Worm (Caenorhabditis elegans) whole organism, late embryonic: ENCODE results near the gene fis-1.

ENCODE experiments used
- C38D4.7 ChIP-seq: fragments of 200-800 bp; sonication (Bioruptor generic); optimal IDR thresholded peaks from 2 replicates; lab custom pipeline; 2018; ENCODE audit warnings: mild to moderate bottlenecking, missing genetic modification characterization, moderate library complexity, missing compliant biosample characterization
- F13H6.1 ChIP-seq: sonication (generic microtip); optimal IDR thresholded peaks from 2 replicates; lab custom pipeline; 2016; ENCODE audit warnings: missing genetic modification characterization, missing compliant biosample characterization
- K02D7.2 ChIP-seq: sonication (generic microtip); optimal IDR thresholded peaks from 2 replicates; lab custom pipeline; 2017; ENCODE audit warnings: mild to moderate bottlenecking, missing genetic modification characterization, missing compliant biosample characterization
- K09A11.1 ChIP-seq: sonication (generic microtip); optimal IDR thresholded peaks from 2 replicates; lab custom pipeline; 2017; ENCODE audit warnings: antibody characterized with exemption, mild to moderate bottlenecking, missing genetic modification characterization, missing compliant biosample characterization; ENCODE audit not compliant: insufficient read depth
- T23F11.4 ChIP-seq: fragments of 200-800 bp; sonication (Bioruptor generic); optimal IDR thresholded peaks from 2 replicates; lab custom pipeline; 2018; ENCODE audit warnings: mild to moderate bottlenecking, missing genetic modification characterization, missing compliant biosample characterization
- ahr-1 ChIP-seq: sonication (generic microtip); optimal IDR thresholded peaks from 2 replicates; lab custom pipeline; 2016; ENCODE audit warnings: missing genetic modification characterization, missing compliant biosample characterization
- ama-1 ChIP-seq: fragments of 150-350 bp; optimal IDR thresholded peaks from 2 replicates; lab custom pipeline; 2014
- ceh-14 ChIP-seq: sonication (generic microtip); optimal IDR thresholded peaks from 2 replicates; lab custom pipeline; 2016; ENCODE audit warnings: missing genotype, missing genetic modification characterization, missing compliant biosample characterization
- ceh-18 ChIP-seq: sonication (generic microtip); optimal IDR thresholded peaks from 2 replicates; lab custom pipeline; 2016; ENCODE audit warnings: missing genetic modification characterization, missing compliant biosample characterization
- ceh-24 ChIP-seq: sonication (generic microtip); optimal IDR thresholded peaks from 2 replicates; lab custom pipeline; 2016; ENCODE audit warnings: mild to moderate bottlenecking, missing genetic modification characterization, missing compliant biosample characterization
- ceh-31 ChIP-seq: sonication (generic microtip); optimal IDR thresholded peaks from 2 replicates; lab custom pipeline; 2016; ENCODE audit warnings: missing genetic modification characterization, missing compliant biosample characterization
- ceh-34 ChIP-seq: sonication (generic microtip); optimal IDR thresholded peaks from 2 replicates; lab custom pipeline; 2016; ENCODE audit warnings: mild to moderate bottlenecking, missing genetic modification characterization, missing compliant biosample characterization
- ceh-48 ChIP-seq: sonication (generic microtip); optimal IDR thresholded peaks from 2 replicates; lab custom pipeline; 2016; ENCODE audit warnings: missing genetic modification characterization, inconsistent platforms, missing compliant biosample characterization
- ceh-6 ChIP-seq: fragments of 200-800 bp; sonication (Bioruptor generic); optimal IDR thresholded peaks from 2 replicates; lab custom pipeline; 2018; ENCODE audit warnings: mild to moderate bottlenecking, missing genetic modification characterization, missing compliant biosample characterization
- ceh-9 ChIP-seq: sonication (generic microtip); optimal IDR thresholded peaks from 2 replicates; lab custom pipeline; 2016; ENCODE audit warnings: mild to moderate bottlenecking, missing genetic modification characterization, inconsistent platforms, missing compliant biosample characterization
- che-1 ChIP-seq: sonication (generic microtip); optimal IDR thresholded peaks from 2 replicates; lab custom pipeline; 2016; ENCODE audit warnings: mild to moderate bottlenecking, missing genetic modification characterization, missing compliant biosample characterization
- dmd-4 ChIP-seq: sonication (generic microtip); optimal IDR thresholded peaks from 2 replicates; lab custom pipeline; 2016; ENCODE audit warnings: borderline replicate concordance, missing genetic modification characterization, missing compliant biosample characterization
- dve-1 ChIP-seq: sonication (generic microtip); optimal IDR thresholded peaks from 2 replicates; lab custom pipeline; 2017; ENCODE audit warnings: antibody characterized with exemption, mild to moderate bottlenecking, missing genetic modification characterization, missing compliant biosample characterization
- elt-2 ChIP-seq: sonication (generic microtip); optimal IDR thresholded peaks from 2 replicates; lab custom pipeline; 2016; ENCODE audit warnings: missing genetic modification reagents, missing genetic modification characterization, missing compliant biosample characterization
- elt-4 ChIP-seq: sonication (generic microtip); optimal IDR thresholded peaks from 2 replicates; lab custom pipeline; 2016; ENCODE audit warnings: missing genetic modification characterization, missing compliant biosample characterization
- ets-4 ChIP-seq: sonication (generic microtip); optimal IDR thresholded peaks from 2 replicates; lab custom pipeline; 2016; ENCODE audit warnings: missing genetic modification characterization, missing compliant biosample characterization
- eyg-1 ChIP-seq: sonication (generic microtip); optimal IDR thresholded peaks from 2 replicates; lab custom pipeline; 2016; ENCODE audit warnings: missing genotype, missing genetic modification characterization, missing compliant biosample characterization
- fkh-10 ChIP-seq: fragments of 150-350 bp; optimal IDR thresholded peaks from 2 replicates; lab custom pipeline; 2014; ENCODE audit warnings: missing biosample characterization, missing genetic modification reagents, missing genetic modification characterization
- fkh-6 ChIP-seq: sonication (generic microtip); optimal IDR thresholded peaks from 2 replicates; lab custom pipeline; 2016; ENCODE audit warnings: missing genetic modification characterization, missing compliant biosample characterization
- gmeb-2 ChIP-seq: sonication (generic microtip); optimal IDR thresholded peaks from 2 replicates; lab custom pipeline; 2016; ENCODE audit warnings: missing genetic modification characterization, inconsistent platforms, missing compliant biosample characterization
- hlh-13 ChIP-seq: fragments of 200-800 bp; sonication (Bioruptor generic); optimal IDR thresholded peaks from 2 replicates; lab custom pipeline; 2018; ENCODE audit warnings: mild to moderate bottlenecking, missing genetic modification characterization, missing compliant biosample characterization
- hlh-6 ChIP-seq: sonication (generic microtip); optimal IDR thresholded peaks from 2 replicates; lab custom pipeline; 2016; ENCODE audit warnings: missing genotype, missing genetic modification characterization, missing compliant biosample characterization
- hlh-8 ChIP-seq: sonication (generic microtip); optimal IDR thresholded peaks from 2 replicates; lab custom pipeline; 2016; ENCODE audit warnings: missing genotype, missing genetic modification characterization, missing compliant biosample characterization
- lim-6 ChIP-seq: sonication (generic microtip); optimal IDR thresholded peaks from 2 replicates; lab custom pipeline; 2016; ENCODE audit warnings: missing genetic modification characterization, missing compliant biosample characterization
- madf-2 ChIP-seq: sonication (generic microtip); optimal IDR thresholded peaks from 2 replicates; lab custom pipeline; 2017; ENCODE audit warnings: missing genetic modification characterization, missing compliant biosample characterization
- nfya-1 ChIP-seq: sonication (generic microtip); optimal IDR thresholded peaks from 2 replicates; lab custom pipeline; 2017; ENCODE audit warnings: missing genetic modification characterization, mild to moderate bottlenecking, missing compliant biosample characterization, antibody characterized with exemption, moderate library complexity
- nhr-11 ChIP-seq: fragments of 150-350 bp; optimal IDR thresholded peaks from 2 replicates; lab custom pipeline; 2014; ENCODE audit warnings: missing biosample characterization, missing genetic modification characterization
- nhr-232 ChIP-seq: sonication (generic microtip); optimal IDR thresholded peaks from 2 replicates; lab custom pipeline; 2016; ENCODE audit warnings: missing genetic modification characterization, missing compliant biosample characterization
- npax-4 ChIP-seq: sonication (generic microtip); optimal IDR thresholded peaks from 2 replicates; lab custom pipeline; 2016; ENCODE audit warnings: missing genetic modification characterization, missing compliant biosample characterization
- pat-9 ChIP-seq: fragments of 200-800 bp; sonication (Bioruptor generic); optimal IDR thresholded peaks from 2 replicates; lab custom pipeline; 2018; ENCODE audit warnings: mild to moderate bottlenecking, missing genetic modification characterization, moderate library complexity, missing compliant biosample characterization
- pqm-1 ChIP-seq: sonication (generic microtip); optimal IDR thresholded peaks from 2 replicates; lab custom pipeline; 2016; ENCODE audit warnings: missing genetic modification characterization, missing compliant biosample characterization
- pros-1 ChIP-seq: fragments of 150-350 bp; optimal IDR thresholded peaks from 2 replicates; lab custom pipeline; 2014; ENCODE audit warnings: missing biosample characterization, missing genetic modification reagents, missing genetic modification characterization
- ref-2 ChIP-seq: sonication (generic microtip); optimal IDR thresholded peaks from 2 replicates; lab custom pipeline; 2016; ENCODE audit warnings: missing genetic modification characterization, missing compliant biosample characterization
- sox-2 ChIP-seq: fragments of 200-800 bp; sonication (Bioruptor generic); IDR thresholded peaks from 2 replicates; pipeline ENCODE4 v1.3.6; 2022; ENCODE audit warnings: missing genetic modification reagents, missing genetic modification characterization, missing compliant biosample characterization
- sox-4 ChIP-seq: sonication (generic microtip); optimal IDR thresholded peaks from 2 replicates; lab custom pipeline; 2017; ENCODE audit warnings: mild to moderate bottlenecking, missing genetic modification characterization, inconsistent platforms, missing compliant biosample characterization
- tbx-2 ChIP-seq: sonication (generic microtip); optimal IDR thresholded peaks from 2 replicates; lab custom pipeline; 2016; ENCODE audit warnings: missing genetic modification characterization, missing compliant biosample characterization
- ttx-3 ChIP-seq: sonication (generic microtip); optimal IDR thresholded peaks from 2 replicates; lab custom pipeline; 2016; ENCODE audit warnings: missing genetic modification reagents, missing genetic modification characterization, missing compliant biosample characterization
- unc-3 ChIP-seq, 2 experiments: fragments of 200-800 bp in 1 of 2; sonication (Bioruptor generic) in 1 of 2; sonication (generic microtip) in 1 of 2; conservative IDR thresholded peaks in 1 of 2; optimal IDR thresholded peaks in 1 of 2; 2 replicates each; pipeline versions ENCODE4 v1.3.6 to Lab custom; 2016 to 2022; ENCODE audit warnings: missing compliant biosample characterization in 2 of 2, missing genetic modification characterization in 2 of 2, missing genetic modification reagents in 1 of 2
- unc-42 ChIP-seq: sonication (generic microtip); optimal IDR thresholded peaks from 2 replicates; lab custom pipeline; 2016; ENCODE audit warnings: missing genotype, missing genetic modification characterization, missing compliant biosample characterization
- unc-55 ChIP-seq: sonication (generic microtip); optimal IDR thresholded peaks from 2 replicates; lab custom pipeline; 2017; ENCODE audit warnings: missing biosample characterization, missing genetic modification reagents, missing genetic modification characterization
- unc-86 ChIP-seq: sonication (generic microtip); optimal IDR thresholded peaks from 2 replicates; lab custom pipeline; 2016; ENCODE audit warnings: missing genetic modification characterization, missing compliant biosample characterization
- ztf-16 ChIP-seq: sonication (generic microtip); optimal IDR thresholded peaks from 2 replicates; lab custom pipeline; 2017; ENCODE audit warnings: missing genetic modification characterization, missing compliant biosample characterization

Gene fis-1

ce11 chrII:6729331-6729730 lies 25.6 kb upstream of the fis-1 start, which contains the start of gene T14B4.8:
Gene T14B4.8, minus strand, starts transcription at chrII:6729390.
- TF ChIP-seq T23F11.4 (GFP tag; lab: Kevin White, UChicago) (no peak), unc-55 (GFP tag; lab: Kevin White, UChicago) (peak; percentile 63), K02D7.2 (tag; lab: Kevin White, UChicago) (no peak), dve-1 (tag; lab: Kevin White, UChicago) (no peak), ceh-14 (tag; lab: Kevin White, UChicago) (no peak), npax-4 (tag; lab: Kevin White, UChicago) (no peak), nhr-11 (no peak), unc-42 (tag; lab: Kevin White, UChicago) (peak; percentile 57), ceh-31 (tag; lab: Kevin White, UChicago) (peak; percentile 31), ets-4 (tag; lab: Kevin White, UChicago) (no peak), madf-2 (no peak), elt-2 (tag; lab: Kevin White, UChicago) (peak; percentile 2), tbx-2 (tag; lab: Kevin White, UChicago) (peak; percentile 21), ceh-9 (tag; lab: Kevin White, UChicago) (no peak), eyg-1 (tag; lab: Kevin White, UChicago) (no peak), pros-1 (tag; lab: Kevin White, UChicago) (no peak), hlh-8 (no peak), ceh-18 (tag; lab: Kevin White, UChicago) (no peak), sox-4 (tag; lab: Kevin White, UChicago) (no peak), nfya-1 (tag; lab: Kevin White, UChicago) (peak; percentile 12), hlh-6 (tag; lab: Kevin White, UChicago) (no peak), che-1 (tag; lab: Kevin White, UChicago) (no peak), dmd-4 (tag; lab: Kevin White, UChicago) (no peak), fkh-10 (GFP tag; lab: Kevin White, UChicago) (no peak), ceh-24 (tag; lab: Kevin White, UChicago) (no peak), ahr-1 (no peak), ceh-6 (GFP tag; lab: Kevin White, UChicago) (no peak), unc-86 (no peak)
- TF ChIP-seq, all 69 proteins: peak for 6

DNA sequence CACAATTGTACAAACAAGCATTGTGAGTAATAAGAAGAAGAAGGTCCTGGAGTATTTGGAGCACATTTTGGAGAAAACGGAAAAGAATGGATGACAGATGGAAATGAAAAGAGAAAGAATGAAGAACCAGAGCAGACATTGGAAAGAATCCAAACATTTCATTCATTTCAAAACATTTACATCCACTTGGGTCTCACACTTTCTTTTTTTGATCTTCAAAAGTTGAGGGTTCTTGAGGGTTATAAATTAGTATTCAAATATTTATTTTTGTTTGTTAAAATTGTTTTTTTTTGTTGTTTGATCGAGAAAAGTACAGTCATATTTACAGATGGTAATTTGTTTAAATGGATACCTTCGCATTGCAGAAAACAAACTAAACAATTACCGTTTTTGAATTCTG lies 21.3 kb upstream of the fis-1 start, which contains the start of gene T14B4.9:
Gene T14B4.9, minus strand, starts transcription at position 101 of the 400 bp plus-strand sequence.
- TF ChIP-seq ceh-34 (tag; lab: Kevin White, UChicago) = no peak
- TF ChIP-seq ceh-18 (tag; lab: Kevin White, UChicago) = no peak
- TF ChIP-seq unc-42 (tag; lab: Kevin White, UChicago) = no peak
- TF ChIP-seq ceh-6 (GFP tag; lab: Kevin White, UChicago) = no peak
- TF ChIP-seq ttx-3 = no peak
- TF ChIP-seq ref-2 = no peak
- TF ChIP-seq che-1 (tag; lab: Kevin White, UChicago) = no peak
- TF ChIP-seq, all 69 proteins: peak for 0

DNA sequence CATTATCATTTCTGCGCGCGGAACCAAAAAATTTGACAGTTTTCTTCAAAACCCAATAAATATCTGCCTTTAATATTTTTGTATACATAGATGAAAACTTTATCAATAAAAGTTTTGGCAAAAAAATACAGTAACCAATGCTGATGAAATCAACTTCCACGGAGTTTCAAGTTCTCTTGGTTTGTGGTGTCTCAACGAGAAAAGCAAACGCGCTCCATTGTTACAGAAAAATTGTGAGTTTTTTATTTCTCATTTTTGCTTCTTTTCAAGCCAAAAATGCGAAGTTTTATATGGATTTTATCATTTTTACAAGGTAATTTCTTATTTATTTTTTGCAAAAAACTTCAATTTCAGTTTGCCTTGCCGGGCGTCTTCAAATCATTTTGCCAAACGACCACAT lies 20.3 kb upstream of the fis-1 start, which contains the start of gene T14B4.3:
Gene T14B4.3, plus strand, starts transcription at position 264 of the 400 bp plus-strand sequence.
- no peak for TF ChIP-seq sox-2
- TF ChIP-seq F13H6.1 (tag; lab: Kevin White, UChicago) = peak; percentile 67
- TF ChIP-seq ceh-48 = no peak
- peak; percentile 44 for TF ChIP-seq ceh-18 (tag; lab: Kevin White, UChicago)
- TF ChIP-seq unc-3 (GFP tag; conservative IDR thresholded peaks at IDR 0.05; lab: Robert Waterston, UW) = no peak
- TF ChIP-seq unc-3 (tag; optimal IDR thresholded peaks at IDR 0.05; lab: Kevin White, UChicago) = no peak
- peak; percentile 61 for TF ChIP-seq fkh-6 (tag; lab: Kevin White, UChicago)
- no peak for TF ChIP-seq elt-4 (tag; lab: Kevin White, UChicago)
- TF ChIP-seq lim-6 (tag; lab: Kevin White, UChicago) = peak; percentile 48
- TF ChIP-seq ceh-9 (tag; lab: Kevin White, UChicago) = no peak
- no peak for TF ChIP-seq K02D7.2 (tag; lab: Kevin White, UChicago)
- peak; percentile 76 for TF ChIP-seq ets-4 (tag; lab: Kevin White, UChicago)
- no peak for TF ChIP-seq gmeb-2 (tag; lab: Kevin White, UChicago)
- no peak for TF ChIP-seq C38D4.7 (GFP tag; lab: Kevin White, UChicago)
- peak; percentile 95 for TF ChIP-seq ceh-31 (tag; lab: Kevin White, UChicago)
- no peak for TF ChIP-seq ceh-6 (GFP tag; lab: Kevin White, UChicago)
- peak; percentile 58 for TF ChIP-seq ceh-34 (tag; lab: Kevin White, UChicago)
- no peak for TF ChIP-seq che-1 (tag; lab: Kevin White, UChicago)
- no peak for TF ChIP-seq hlh-13 (GFP tag; lab: Kevin White, UChicago)
- peak; percentile 44 for TF ChIP-seq unc-42 (tag; lab: Kevin White, UChicago)
- no peak for TF ChIP-seq ama-1
- no peak for TF ChIP-seq npax-4 (tag; lab: Kevin White, UChicago)
- no peak for TF ChIP-seq K09A11.1
- no peak for TF ChIP-seq pat-9
- TF ChIP-seq nhr-232 (tag; lab: Kevin White, UChicago) = no peak
- peak; percentile 8 for TF ChIP-seq pqm-1 (tag; lab: Kevin White, UChicago)
- peak; percentile 39 for TF ChIP-seq ztf-16
- no peak for TF ChIP-seq ceh-24 (tag; lab: Kevin White, UChicago)
